Fruit fly (Drosophila melanogaster): ENCODE measurements around the gene vsg.
A peak's percentile ranks its signal among the peaks of the same experiment; 100 is the strongest.

vsg gene

dm6 chr3L:9687536-9687935 lies 26.6 kb upstream of the vsg start:
- no peak for TF ChIP-seq lola (GFP tag; optimal IDR thresholded peaks at IDR 0.05)
- TF ChIP-seq tai (GFP tag; optimal IDR thresholded peaks at IDR 0.05) = no peak
- no peak for TF ChIP-seq br (GFP tag; optimal IDR thresholded peaks at IDR 0.05)

DNA sequence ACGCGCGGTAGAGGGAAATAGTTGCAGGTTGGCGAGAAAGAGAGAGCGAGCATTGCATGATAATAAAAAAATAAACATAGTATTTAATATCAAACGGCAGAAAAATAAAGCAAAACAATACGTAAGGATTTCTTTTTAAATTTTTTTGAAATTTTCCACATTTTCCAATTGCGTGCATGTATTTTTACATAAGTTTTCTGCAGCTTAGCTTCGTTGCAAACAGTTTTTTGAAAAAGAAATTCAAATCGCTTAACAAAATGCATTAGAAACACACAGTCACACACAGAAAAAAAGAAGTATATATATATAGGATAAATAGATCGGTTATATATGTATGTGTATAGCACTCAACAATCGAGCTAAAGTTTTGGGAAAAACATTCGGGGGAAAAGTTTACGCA lies 25.4 kb upstream of the vsg start:
- TF ChIP-seq br (GFP tag; optimal IDR thresholded peaks at IDR 0.05) = no peak
- no peak for TF ChIP-seq CrebA (GFP tag; optimal IDR thresholded peaks at IDR 0.05; ENCODE audit: borderline replicate concordance)
- no peak for TF ChIP-seq foxo (GFP tag; optimal IDR thresholded peaks at IDR 0.05)
- TF ChIP-seq jim (GFP tag; optimal IDR thresholded peaks at IDR 0.05) = no peak
- TF ChIP-seq brk (GFP tag; optimal IDR thresholded peaks at IDR 0.05) = no peak
- TF ChIP-seq psq (GFP tag; optimal IDR thresholded peaks at IDR 0.05) = no peak
- TF ChIP-seq rgr (GFP tag; optimal IDR thresholded peaks at IDR 0.05) = no peak
- TF ChIP-seq Mio (GFP tag; optimal IDR thresholded peaks at IDR 0.05) = no peak
- no peak for TF ChIP-seq dmrt93B (GFP tag; optimal IDR thresholded peaks at IDR 0.05)
- TF ChIP-seq N (GFP tag; optimal IDR thresholded peaks at IDR 0.05) = no peak
- no peak for TF ChIP-seq Sp1 (GFP tag; optimal IDR thresholded peaks at IDR 0.05)
- TF ChIP-seq Jra (GFP tag; optimal IDR thresholded peaks at IDR 0.05) = no peak

DNA sequence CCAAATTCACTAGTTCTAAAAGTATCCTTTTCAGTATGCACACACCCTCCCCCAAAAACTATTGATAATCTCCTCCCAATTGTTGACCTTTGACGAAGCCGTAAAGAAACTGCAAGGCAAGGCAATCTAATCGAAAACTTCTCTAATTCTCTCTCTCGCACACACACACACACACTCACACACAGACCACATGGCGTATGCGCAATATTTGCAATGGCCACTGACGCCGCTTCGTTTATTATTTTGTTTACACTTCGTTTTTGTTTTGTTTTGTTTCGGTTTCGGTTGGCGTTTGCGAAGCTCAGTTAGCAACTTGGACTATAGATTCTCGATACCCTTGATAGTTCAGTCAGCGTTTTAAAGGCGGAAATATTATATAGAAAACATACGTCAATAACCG lies 24.3 kb upstream of the vsg start:
- TF ChIP-seq Abd-B (GFP tag; optimal IDR thresholded peaks at IDR 0.05) (no peak), Dfd (GFP tag; optimal IDR thresholded peaks at IDR 0.05) (peak; percentile 10), dl (GFP tag; optimal IDR thresholded peaks at IDR 0.05; ENCODE audit: insufficient read depth in 1 of 2, partially characterized antibody in 2 of 2) (no peak)

DNA sequence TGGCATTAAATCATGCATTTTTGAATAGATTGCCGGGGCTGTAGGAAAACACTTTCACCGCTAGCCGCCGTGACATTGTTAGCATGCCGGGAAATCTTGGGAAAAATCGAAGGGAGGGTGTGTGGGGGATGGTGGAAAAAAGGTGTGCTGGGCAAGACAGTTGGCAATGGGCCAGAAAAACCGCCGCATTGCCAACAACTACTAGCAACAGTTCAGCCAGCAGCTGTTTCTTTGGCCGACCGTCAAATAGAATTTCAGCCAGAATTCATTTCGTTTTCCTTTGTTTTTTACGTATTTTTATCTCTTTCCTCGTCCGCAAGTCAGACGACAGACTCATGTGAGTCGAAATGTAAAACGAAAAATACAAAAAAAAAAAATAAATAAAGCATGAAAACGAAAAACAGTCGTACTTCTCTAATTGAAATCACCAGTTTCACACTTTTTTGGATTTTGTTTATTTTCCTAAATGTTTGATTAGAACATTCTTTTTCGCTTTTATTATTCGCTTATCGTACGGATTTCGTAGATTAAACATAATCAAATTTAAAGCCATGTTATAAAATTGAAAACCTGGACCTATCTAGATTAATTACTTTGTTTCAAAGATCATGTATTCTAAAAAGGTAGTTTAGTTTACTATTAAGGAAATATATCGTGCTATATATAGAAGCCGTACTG lies 23.2 kb upstream of the vsg start:
- no peak for TF ChIP-seq Dif (GFP tag; optimal IDR thresholded peaks at IDR 0.05; ENCODE audit: partially characterized antibody)
- peak; percentile 38 for TF ChIP-seq Hnf4 (GFP tag; optimal IDR thresholded peaks at IDR 0.05)
- TF ChIP-seq tai (GFP tag; optimal IDR thresholded peaks at IDR 0.05) = peak; percentile 41
- peak; percentile 40 for TF ChIP-seq OdsH (GFP tag; optimal IDR thresholded peaks at IDR 0.05)
- no peak for TF ChIP-seq Myc (optimal IDR thresholded peaks at IDR 0.05)
- TF ChIP-seq foxo (GFP tag; optimal IDR thresholded peaks at IDR 0.05) = peak in 1 of 2 experiments; percentile 63
- TF ChIP-seq CrebA (GFP tag; optimal IDR thresholded peaks at IDR 0.05; ENCODE audit: borderline replicate concordance) = no peak
- TF ChIP-seq Hr83 (GFP tag; optimal IDR thresholded peaks at IDR 0.05; ENCODE audit: poor library complexity, severe bottlenecking) = no peak
- TF ChIP-seq rgr (GFP tag; optimal IDR thresholded peaks at IDR 0.05) = peak; percentile 46
- TF ChIP-seq pan (optimal IDR thresholded peaks at IDR 0.05) = no peak
- peak; percentile 58 for TF ChIP-seq fru (GFP tag; optimal IDR thresholded peaks at IDR 0.05)
- TF ChIP-seq psq (GFP tag; optimal IDR thresholded peaks at IDR 0.05) = peak; percentile 39
- TF ChIP-seq Sp1 (GFP tag; optimal IDR thresholded peaks at IDR 0.05) = peak; percentile 24
- TF ChIP-seq HLH106 (tag; optimal IDR thresholded peaks at IDR 0.05) = peak; percentile 41
- TF ChIP-seq Dfd (GFP tag; optimal IDR thresholded peaks at IDR 0.05) = peak; percentile 22
- TF ChIP-seq ey (GFP tag; optimal IDR thresholded peaks at IDR 0.05) = peak; percentile 45
- TF ChIP-seq brk (GFP tag; optimal IDR thresholded peaks at IDR 0.05) = peak; percentile 11
- TF ChIP-seq woc (GFP tag; optimal IDR thresholded peaks at IDR 0.05) = no peak
- TF ChIP-seq h (GFP tag; optimal IDR thresholded peaks at IDR 0.05) = peak; percentile 61

DNA sequence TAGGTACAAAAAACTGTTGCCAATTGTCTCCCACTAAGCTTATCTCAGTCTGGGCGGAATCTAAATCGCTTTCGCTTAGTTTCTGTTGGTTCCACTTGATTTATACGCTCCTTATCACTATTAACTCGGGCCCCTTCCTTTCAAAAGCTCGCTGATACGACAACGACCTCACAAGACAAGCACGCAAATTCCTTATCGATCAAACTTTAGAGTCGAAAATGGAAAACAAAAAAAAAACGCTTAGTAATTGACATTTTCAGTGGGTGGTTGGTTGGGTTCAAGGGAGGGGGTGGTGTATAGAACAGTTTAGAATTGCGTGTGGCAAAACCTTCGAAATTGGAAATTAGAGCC lies 22.7 kb upstream of the vsg start:
- no peak for TF ChIP-seq Abd-B (GFP tag; optimal IDR thresholded peaks at IDR 0.05)
- TF ChIP-seq rgr (GFP tag; optimal IDR thresholded peaks at IDR 0.05) = no peak
- TF ChIP-seq brk (GFP tag; optimal IDR thresholded peaks at IDR 0.05) = no peak

dm6 chr3L:9692234-9692891 lies 21.8 kb upstream of the vsg start:
- TF ChIP-seq Sp1 (GFP tag; optimal IDR thresholded peaks at IDR 0.05) (no peak), usp (GFP tag; optimal IDR thresholded peaks at IDR 0.05) (no peak), br (GFP tag; optimal IDR thresholded peaks at IDR 0.05) (no peak), Dfd (GFP tag; optimal IDR thresholded peaks at IDR 0.05) (no peak), Rel (GFP tag; optimal IDR thresholded peaks at IDR 0.05) (no peak), Rel (tag; optimal IDR thresholded peaks at IDR 0.05) (no peak), rgr (GFP tag; optimal IDR thresholded peaks at IDR 0.05) (no peak), CG32264 (GFP tag; optimal IDR thresholded peaks at IDR 0.05) (no peak), Jra (GFP tag; optimal IDR thresholded peaks at IDR 0.05) (no peak), Hr83 (GFP tag; optimal IDR thresholded peaks at IDR 0.05; ENCODE audit: poor library complexity, severe bottlenecking) (peak; percentile 75), dsf (GFP tag; optimal IDR thresholded peaks at IDR 0.05; ENCODE audit: borderline replicate concordance) (no peak), Abd-B (GFP tag; optimal IDR thresholded peaks at IDR 0.05) (no peak), dmrt93B (GFP tag; optimal IDR thresholded peaks at IDR 0.05) (no peak), jim (GFP tag; optimal IDR thresholded peaks at IDR 0.05) (no peak), psq (GFP tag; optimal IDR thresholded peaks at IDR 0.05) (no peak), N (GFP tag; optimal IDR thresholded peaks at IDR 0.05) (no peak), Dif (GFP tag; optimal IDR thresholded peaks at IDR 0.05; ENCODE audit: partially characterized antibody) (peak; percentile 98), Hr78 (GFP tag; optimal IDR thresholded peaks at IDR 0.05) (no peak), tai (GFP tag; optimal IDR thresholded peaks at IDR 0.05) (no peak), foxo (GFP tag; optimal IDR thresholded peaks at IDR 0.05) (no peak), OdsH (GFP tag; optimal IDR thresholded peaks at IDR 0.05) (no peak), CG9705 (GFP tag; optimal IDR thresholded peaks at IDR 0.05) (no peak), sage (GFP tag; optimal IDR thresholded peaks at IDR 0.05) (no peak), Myc (optimal IDR thresholded peaks at IDR 0.05) (no peak), GATAd (GFP tag; optimal IDR thresholded peaks at IDR 0.05) (no peak)

Data from whole organism, wandering third instar larva.